Fruit fly (Drosophila melanogaster): ENCODE data around the gene C1GalTA.

DNA sequence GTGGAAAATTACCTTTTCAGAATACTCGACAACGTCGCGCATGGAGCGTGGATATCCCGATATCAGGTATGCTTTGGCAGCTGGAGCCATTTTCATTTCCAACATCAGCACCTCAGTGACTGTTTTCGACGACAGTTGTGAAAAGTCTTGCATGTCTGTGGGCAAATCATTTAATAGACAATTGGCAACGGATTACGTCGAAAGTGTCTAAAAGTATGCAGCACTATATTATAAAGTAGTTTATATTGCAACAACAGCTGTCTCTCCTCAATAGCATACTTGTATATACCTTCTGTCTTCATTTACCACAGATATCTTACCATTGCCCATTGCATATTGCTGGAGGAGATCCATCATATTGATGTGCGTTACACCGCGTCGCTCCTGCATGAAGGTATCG is 21.9 kb upstream of the C1GalTA start:
- TF ChIP-seq Sin3A (optimal IDR thresholded peaks at IDR 0.05), result no peak
- TF ChIP-seq insv (optimal IDR thresholded peaks at IDR 0.05), result no peak
- no peak for TF ChIP-seq psq (optimal IDR thresholded peaks at IDR 0.05)
